Fruit fly (Drosophila melanogaster) whole organism, larva: Measurements from ENCODE around the gene CG13058.

Source experiments
- noc ChIP-seq: fragments of 200-800 bp; sonication (Bioruptor generic); optimal IDR thresholded peaks from 3 replicates; lab custom pipeline; 2019; ENCODE audit warnings: missing biosample characterization, mild to moderate bottlenecking, missing genetic modification characterization, moderate library complexity

Gene CG13058

DNA sequence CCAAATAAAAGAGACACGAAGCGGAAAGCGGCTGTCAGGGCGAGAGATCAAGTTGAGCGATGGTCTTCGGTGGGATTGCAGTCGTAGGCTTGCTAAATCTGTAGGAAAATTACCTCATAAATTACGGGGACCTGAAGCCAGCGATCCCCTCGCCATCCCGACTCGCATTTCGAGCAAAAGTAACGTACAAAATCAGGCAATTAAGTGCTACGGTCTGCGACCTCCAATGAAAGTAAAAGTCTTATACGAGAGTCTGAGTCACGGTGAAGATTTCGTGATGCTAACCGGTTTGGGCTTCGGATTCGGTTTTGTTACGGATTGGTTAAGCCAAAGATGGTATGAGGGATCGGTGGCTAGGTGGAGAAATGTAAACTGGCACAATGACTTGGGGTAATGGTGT lies 11.2 kb downstream of the CG13058 start:
- TF ChIP-seq noc, result no peak

DNA sequence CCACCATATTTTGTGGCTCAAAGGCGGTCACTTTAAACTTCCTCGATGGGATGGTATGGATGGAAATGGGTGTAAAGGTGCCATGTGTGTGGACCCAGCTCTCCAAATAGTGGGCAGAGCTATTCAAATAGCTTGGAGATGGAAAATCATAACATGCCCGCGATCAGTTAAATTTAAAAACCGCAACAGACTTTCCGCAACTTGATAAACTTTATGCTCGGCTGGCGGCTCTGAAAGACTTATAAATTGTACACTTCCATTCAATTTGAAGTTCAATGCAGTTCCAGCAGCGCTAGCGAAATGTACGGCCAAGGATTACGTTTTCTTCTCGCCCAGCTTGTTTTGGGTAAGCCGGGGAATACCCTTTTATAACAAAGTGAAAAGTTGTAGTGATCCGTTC lies 17.4 kb downstream of the CG13058 start, which contains the start of gene CG33257:
Gene CG33257 (plus strand): TSS at position 301 of the 400 bp plus-strand sequence.
- no peak for TF ChIP-seq noc

DNA sequence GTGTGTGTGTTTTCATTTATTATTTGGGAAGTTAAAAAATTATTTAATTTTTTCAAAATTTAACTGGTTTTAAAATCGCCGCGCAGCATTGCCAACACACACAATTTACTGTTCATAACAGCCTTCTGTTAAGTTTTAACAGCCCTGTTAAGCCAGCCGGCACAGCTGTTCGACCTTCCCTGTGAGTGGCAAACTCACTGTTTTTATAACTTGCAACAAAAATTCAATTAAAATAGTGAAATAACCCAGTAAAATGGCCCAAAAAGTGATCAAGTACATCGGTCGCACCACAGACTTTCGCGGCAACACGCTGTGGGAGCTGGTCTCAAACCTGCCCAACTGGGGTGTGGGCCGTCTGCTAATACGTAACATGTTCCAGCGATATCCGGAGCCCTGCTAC lies 19.3 kb downstream of the CG13058 start, which contains the start of gene mRpS34:
Gene mRpS34 (plus strand): TSS at position 161 of the 400 bp plus-strand sequence.
- no peak for TF ChIP-seq noc

DNA sequence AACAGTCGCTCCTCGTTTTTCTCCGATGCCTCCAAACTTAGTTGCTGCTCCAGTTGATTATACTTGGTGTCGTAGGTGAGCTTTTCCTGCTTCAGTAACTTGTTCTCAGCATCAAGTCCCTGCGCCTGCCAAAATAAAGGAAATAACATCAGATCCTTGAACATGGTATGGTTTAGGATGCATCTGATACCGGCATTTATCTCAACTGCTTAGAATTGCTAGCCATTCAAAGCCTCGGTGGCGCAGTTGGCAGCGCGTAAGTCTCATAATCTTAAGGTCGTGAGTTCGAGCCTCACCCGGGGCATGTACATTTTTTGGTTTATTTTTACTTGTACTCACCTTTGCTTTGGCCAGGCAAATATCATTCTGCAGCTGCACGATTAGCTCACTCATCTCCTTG lies 21.0 kb downstream of the CG13058 start:
- no peak for TF ChIP-seq noc

DNA sequence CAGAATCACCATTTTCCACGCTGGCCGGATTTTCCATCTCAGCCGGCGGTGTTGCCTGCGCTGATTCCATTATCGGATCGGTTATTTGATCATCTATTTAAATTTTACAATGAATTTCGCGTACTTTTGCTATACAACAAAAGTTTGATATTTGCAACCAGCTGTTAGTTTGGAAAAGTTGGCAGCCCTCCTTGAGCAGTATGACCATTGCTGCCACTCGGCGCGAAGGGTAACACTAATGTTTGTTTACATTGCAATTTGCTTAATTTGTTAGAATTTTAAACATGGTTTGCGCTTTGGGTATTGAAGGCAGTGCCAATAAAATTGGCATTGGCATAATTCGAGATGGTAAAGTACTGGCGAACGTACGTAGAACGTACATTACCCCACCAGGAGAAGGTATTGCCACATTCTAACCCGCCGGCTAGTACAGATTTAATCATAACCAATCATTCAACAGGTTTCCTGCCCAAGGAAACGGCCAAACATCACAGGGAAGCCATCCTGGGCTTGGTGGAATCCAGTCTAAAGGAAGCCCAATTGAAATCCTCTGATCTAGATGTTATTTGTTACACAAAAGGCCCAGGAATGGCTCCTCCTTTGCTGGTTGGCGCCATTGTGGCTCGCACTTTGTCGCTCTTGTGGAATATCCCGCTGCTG lies 23.3 kb downstream of the CG13058 start, which contains the start of the genes Golgin104 and Tcs3:
Gene Golgin104 (minus strand): TSS at position 182 of the 660 bp plus-strand sequence.
Gene Tcs3 (plus strand): TSS at position 222 of the 660 bp plus-strand sequence.
- no peak for TF ChIP-seq noc

DNA sequence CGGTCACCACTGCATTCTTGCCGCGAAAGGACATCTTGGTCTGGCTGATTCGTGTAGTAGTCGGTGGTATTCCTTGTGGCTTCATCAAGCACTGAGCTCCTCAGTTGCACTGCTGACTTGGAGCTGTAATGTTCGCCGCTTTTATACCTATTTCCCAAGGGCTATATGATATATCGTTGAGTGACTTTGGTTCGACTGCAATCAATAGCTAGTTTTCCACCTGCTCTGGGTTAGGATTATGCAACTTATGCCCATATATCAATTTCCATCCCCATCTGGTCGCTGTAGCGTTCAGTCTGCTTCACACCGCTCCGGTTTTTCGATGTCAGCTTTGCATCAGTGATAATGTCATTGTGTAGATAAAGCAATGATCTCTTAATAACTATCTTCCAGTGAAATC lies 25.6 kb downstream of the CG13058 start, which contains the start of gene Pdh:
Gene Pdh (minus strand): TSS at position 101 of the 400 bp plus-strand sequence.
- TF ChIP-seq noc, result no peak

DNA sequence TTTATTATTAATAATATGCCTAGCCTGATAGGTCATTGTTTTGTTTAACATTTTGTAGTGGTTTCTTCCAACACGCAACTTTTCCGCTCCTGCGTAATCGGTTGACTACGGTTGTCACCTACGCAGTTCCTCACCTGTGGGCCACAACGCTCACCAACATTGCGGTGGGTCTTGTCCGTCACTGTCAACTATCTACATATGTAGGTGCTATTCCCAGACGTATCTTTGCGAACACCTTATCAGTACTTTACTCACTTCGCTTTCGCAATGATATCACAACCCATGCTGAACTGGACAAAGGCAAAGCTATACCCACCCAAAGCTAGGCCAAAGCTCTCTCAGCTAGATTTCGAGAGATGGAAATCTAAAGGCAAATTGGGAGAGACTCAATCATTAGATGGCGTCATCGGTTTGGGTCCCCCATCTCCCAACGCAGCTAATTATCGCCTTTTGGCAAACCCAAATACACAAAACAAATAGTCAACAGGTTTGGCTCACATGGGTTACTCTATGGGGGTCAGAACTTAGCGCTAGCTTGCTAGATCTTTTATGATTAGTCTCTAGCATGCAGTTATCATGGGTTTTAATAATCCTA lies 27.6 kb downstream of the CG13058 start:
- peak; percentile 17 for TF ChIP-seq noc

DNA sequence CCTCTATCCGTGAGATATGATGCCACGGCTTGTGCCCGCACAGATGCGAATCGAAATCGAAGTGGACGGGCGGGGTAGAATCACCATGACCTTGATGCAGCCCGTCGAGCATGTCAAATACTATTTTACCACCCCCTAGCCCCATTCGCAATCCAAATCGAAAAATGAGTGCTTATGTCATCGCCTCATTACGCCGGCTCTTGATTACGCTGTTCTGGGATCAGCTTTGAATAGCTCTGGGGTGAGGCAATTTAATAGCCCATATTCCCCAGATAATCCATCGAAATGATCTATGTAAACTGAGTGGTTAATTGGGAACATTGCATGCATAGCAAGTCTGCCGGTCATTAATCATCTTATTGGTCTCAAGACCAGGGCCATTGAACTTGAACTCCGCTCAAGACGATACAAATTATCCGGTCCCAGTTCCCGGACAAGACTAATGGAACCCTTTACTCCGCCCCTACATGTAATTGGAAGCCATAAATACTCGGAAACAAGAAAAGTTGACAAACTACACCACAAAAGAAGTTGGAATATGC lies 28.6 kb downstream of the CG13058 start:
- TF ChIP-seq noc, result no peak

DNA sequence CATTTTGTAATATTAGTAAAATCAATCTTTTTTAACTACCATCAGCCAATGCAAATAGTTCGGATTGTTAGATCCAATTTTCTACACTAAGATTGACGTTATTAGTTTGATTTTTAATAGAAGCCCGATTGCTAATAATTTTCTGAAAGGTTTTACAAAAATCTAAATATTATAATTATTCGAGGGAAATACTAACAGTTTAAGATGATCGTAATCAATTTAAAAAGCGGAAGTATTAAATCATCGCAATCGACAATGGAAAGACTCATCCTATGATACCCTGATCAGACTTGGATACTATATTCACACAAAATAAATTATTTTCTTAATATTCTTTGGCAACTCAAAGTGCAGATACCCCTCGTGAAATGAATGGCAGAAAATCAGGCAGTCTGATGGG lies 29.2 kb downstream of the CG13058 start:
- TF ChIP-seq noc, result no peak

DNA sequence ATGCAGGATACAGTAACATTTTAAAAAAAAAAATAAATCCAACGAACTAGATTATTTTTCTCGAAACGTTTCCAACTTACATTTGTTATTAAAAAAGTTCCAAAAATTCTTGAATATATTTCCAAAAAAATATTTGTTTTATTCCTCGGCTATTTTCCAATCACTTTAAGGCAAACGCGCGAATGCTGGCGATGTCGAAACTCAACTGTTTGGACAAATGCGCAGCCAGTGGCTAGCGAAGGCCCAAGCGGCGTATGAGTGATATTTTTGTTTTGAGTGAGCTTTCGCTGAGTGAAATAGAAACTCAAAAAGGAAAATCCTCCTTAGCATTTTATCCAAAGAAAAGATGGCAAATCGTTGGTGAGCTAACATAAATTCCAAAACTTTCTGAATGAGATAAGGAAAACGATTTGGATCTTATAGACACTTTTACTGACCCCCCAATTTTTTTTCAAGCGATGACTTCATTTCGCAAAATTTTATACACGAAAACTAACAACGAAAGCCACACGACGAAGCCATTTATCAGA lies 30.6 kb downstream of the CG13058 start, which contains the start of gene ringer:
Gene ringer (minus strand): TSS at position 210 of the 530 bp plus-strand sequence.
- no peak for TF ChIP-seq noc

DNA sequence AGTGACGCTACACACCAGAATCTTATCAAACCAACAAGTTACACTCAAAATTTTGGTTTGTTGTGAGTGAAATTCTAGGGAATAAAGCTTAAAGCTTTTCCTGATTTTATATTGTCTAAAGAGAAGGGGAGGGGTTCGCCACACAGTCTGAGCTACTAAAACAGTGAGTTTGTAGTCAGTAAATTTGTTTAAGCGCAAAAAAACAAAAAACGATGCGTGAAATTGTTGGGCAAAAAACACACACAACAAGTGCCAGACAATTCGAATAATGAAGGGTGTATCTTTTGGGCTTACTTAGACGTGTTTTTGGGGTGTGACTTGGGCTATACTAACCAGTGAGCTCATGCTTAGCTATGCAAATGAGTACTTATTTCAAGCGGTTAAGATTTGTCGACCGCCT lies 31.2 kb downstream of the CG13058 start:
- no peak for TF ChIP-seq noc

DNA sequence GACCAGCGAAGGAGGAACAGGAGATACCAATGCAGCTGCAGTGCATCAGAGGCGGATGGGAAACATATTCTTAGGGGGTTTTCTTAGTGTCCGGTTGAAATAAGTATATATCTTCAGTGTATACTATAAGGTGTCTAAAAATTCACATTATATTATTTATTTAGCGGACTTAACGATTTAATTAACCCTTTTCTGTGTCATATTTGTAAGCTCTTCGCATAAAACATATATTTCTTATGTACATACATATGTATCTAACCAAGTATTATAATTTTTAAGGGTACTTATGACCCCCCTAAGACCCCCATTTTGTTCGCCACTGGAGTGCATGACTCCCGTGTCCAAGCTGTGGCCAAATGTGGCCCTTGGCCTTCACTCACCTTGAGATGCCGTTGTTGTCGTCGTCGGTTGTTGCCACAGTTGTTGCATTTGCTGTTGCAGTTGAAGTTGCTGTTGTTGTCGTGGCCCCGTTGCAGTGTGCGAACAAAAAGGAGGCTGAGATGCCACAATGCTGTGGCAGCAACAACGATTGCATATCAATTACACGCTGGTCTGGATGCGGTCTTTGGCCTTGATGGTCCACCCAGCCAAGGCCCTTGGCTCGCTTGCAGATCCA lies 32.7 kb downstream of the CG13058 start:
- no peak for TF ChIP-seq noc

DNA sequence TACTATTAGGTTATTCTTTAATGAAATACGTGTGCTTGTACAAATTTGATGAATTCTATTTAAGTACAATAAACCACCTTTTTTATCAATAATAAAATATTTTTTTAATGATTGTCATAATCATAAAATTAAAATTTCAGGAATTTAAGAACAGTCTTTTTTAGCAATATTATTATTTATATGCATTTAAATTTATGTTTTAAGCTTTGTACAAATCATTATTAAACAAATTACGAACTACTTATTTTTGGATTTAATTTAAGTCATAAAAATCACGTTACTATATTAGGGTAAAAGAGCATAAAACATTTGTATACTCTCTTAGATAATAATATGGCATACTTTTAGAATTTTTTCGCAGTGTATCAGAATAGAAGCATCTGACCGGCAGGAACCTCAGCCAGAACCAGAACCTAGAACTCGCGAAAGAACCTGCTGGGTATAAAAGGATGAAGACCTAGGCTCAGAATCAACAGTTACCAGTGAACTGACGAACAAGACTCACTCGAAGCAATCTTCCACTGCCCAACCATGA lies 33.5 kb downstream of the CG13058 start, which contains the start of gene Cpr72Ea:
Gene Cpr72Ea (plus strand): TSS at position 485 of the 535 bp plus-strand sequence.
- no peak for TF ChIP-seq noc

DNA sequence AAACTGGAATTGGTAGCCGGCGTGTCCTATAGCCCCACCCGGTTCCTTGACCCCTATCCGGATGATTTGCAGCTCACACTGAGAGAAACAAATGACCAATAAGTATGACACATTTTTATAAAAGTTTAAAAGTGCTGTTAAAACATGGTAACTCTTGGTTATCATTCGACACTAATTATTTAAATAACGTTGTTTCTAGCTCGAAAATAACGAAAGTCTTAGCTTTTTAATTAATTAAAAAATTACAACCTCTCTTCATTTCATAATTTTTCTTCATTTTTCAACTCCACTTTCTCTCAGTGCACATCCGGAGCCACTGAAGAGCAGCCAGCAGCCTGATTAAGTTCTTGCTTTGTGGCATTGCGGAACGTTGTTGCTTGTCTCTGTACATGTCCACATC lies 35.5 kb downstream of the CG13058 start:
- no peak for TF ChIP-seq noc

DNA sequence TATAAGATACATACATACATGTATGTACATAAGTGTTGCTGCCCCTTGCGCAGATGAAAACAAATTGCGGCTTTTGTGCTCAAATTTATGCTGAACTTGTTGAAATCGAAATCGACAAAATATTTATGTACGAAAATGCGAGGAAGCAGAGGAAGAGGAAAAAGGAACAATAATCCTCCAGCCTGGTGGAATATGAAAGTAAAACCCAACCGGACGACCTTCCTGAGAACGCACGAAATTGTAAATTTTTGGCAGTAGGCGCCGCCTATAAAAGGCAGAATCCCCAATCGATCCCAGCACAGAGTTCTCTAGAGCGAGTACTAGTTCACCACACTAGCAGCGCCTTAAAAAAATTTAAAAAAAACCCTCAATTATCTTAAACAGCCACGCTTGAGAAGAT lies 36.0 kb downstream of the CG13058 start, which contains the start of gene Cpr72Eb:
Gene Cpr72Eb (plus strand): TSS at position 301 of the 400 bp plus-strand sequence.
- TF ChIP-seq noc, result no peak

DNA sequence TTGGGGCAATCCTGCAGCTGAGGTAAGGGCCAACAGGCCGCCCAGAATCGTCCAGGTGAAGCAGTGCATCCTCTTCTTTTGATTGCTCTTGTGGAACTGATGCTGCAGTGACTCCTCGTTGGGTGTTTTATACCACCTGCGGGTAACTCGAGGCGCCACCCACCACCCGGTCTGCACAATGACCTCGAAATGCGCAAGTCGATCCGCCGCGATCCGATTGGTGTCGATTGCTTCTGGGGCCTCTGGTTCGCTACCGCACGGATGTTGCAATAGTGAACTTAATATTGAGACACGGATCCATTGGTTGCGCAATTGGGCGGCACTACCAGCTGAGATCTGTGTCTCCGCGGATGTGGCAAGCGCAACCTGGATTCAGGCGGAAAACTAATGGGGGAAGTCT lies 38.6 kb downstream of the CG13058 start, which contains the start of gene Cpr72Ec:
Gene Cpr72Ec (minus strand): TSS at position 101 of the 400 bp plus-strand sequence.
- TF ChIP-seq noc, result no peak
